Worm (Caenorhabditis elegans): ENCODE results near the gene spp-16.

ce11 chrV:10888153-10888552, 12.9 kb downstream of the spp-16 start:
- TF ChIP-seq nhr-11 (tag; optimal IDR thresholded peaks at IDR 0.05) (no peak), pha-4 (tag; optimal IDR thresholded peaks at IDR 0.05) (no peak), tbx-2 (tag; optimal IDR thresholded peaks at IDR 0.05) (no peak), nfya-1 (tag; optimal IDR thresholded peaks at IDR 0.05; ENCODE audit: insufficient read depth) (no peak), egl-27 (tag; optimal IDR thresholded peaks at IDR 0.05) (no peak), ceh-82 (tag; optimal IDR thresholded peaks at IDR 0.05) (no peak)
